Worm (Caenorhabditis elegans) whole organism, L3 larva: ENCODE results near the gene frg-1.

Source experiments
- R02D3.7 ChIP-seq: fragments of 150-350 bp; optimal IDR thresholded peaks from 2 replicates; lab custom pipeline; 2014; ENCODE audit warnings: missing biosample characterization, missing genetic modification characterization
- ZK546.5 ChIP-seq: sonication (generic microtip); optimal IDR thresholded peaks from 2 replicates; lab custom pipeline; 2017; ENCODE audit warnings: missing biosample characterization, missing genetic modification characterization
- aly-2 ChIP-seq: fragments of 150-350 bp; optimal IDR thresholded peaks from 2 replicates; lab custom pipeline; 2014; ENCODE audit warnings: missing biosample characterization, missing genetic modification characterization
- ama-1 ChIP-seq: fragments of 150-350 bp; optimal IDR thresholded peaks from 2 replicates; lab custom pipeline; 2018
- ceh-16 ChIP-seq: sonication (generic microtip); optimal IDR thresholded peaks from 2 replicates; lab custom pipeline; 2017; ENCODE audit warnings: missing biosample characterization, missing genetic modification characterization
- ceh-28 ChIP-seq: fragments of 150-350 bp; optimal IDR thresholded peaks from 2 replicates; lab custom pipeline; 2014; ENCODE audit warnings: missing biosample characterization, missing genetic modification reagents, missing genetic modification characterization
- ceh-82 ChIP-seq: fragments of 150-350 bp; optimal IDR thresholded peaks from 2 replicates; lab custom pipeline; 2014; ENCODE audit warnings: missing biosample characterization, missing genetic modification characterization
- ceh-9 ChIP-seq: sonication (generic microtip); optimal IDR thresholded peaks from 2 replicates; lab custom pipeline; 2018; ENCODE audit warnings: missing biosample characterization, missing genetic modification characterization
- daf-12 ChIP-seq: fragments of 150-350 bp; optimal IDR thresholded peaks from 2 replicates; lab custom pipeline; 2014; ENCODE audit warnings: missing biosample characterization, missing genetic modification reagents, missing genetic modification characterization
- egl-27 ChIP-seq: sonication (generic microtip); optimal IDR thresholded peaks from 4 replicates; lab custom pipeline; 2017; ENCODE audit warnings: missing biosample characterization, missing genetic modification reagents, missing genetic modification characterization
- egl-5 ChIP-seq: fragments of 150-350 bp; optimal IDR thresholded peaks from 2 replicates; lab custom pipeline; 2017; ENCODE audit warnings: missing biosample characterization, missing genetic modification reagents, missing genetic modification characterization, inconsistent platforms
- elt-1 ChIP-seq: fragments of 150-350 bp; optimal IDR thresholded peaks from 2 replicates; lab custom pipeline; 2014; ENCODE audit warnings: missing biosample characterization, missing genetic modification characterization
- elt-2 ChIP-seq: sonication (generic microtip); optimal IDR thresholded peaks from 2 replicates; lab custom pipeline; 2016; ENCODE audit warnings: missing genetic modification reagents, mild to moderate bottlenecking, missing genetic modification characterization, missing compliant biosample characterization
- elt-3 ChIP-seq, 3 experiments: fragments of 150-350 bp in 1 of 3; sonication (generic microtip) in 2 of 3; optimal IDR thresholded peaks; 2 replicates in 2 of 3; 4 replicates in 1 of 3; lab custom pipeline; 2014 to 2017; ENCODE audit warnings: missing biosample characterization in 3 of 3, missing genetic modification characterization in 3 of 3
- eor-1 ChIP-seq, 2 experiments: fragments of 150-350 bp; optimal IDR thresholded peaks; 2 replicates each; lab custom pipeline; 2014 to 2018; ENCODE audit warnings: missing biosample characterization in 2 of 2, missing genetic modification characterization in 2 of 2
- fkh-10 ChIP-seq: sonication (generic microtip); optimal IDR thresholded peaks from 2 replicates; lab custom pipeline; 2017; ENCODE audit warnings: missing biosample characterization, missing genetic modification reagents, missing genetic modification characterization
- fkh-2 ChIP-seq: fragments of 150-350 bp; optimal IDR thresholded peaks from 2 replicates; lab custom pipeline; 2014; ENCODE audit warnings: missing biosample characterization, missing genetic modification reagents, missing genetic modification characterization
- fos-1 ChIP-seq: fragments of 150-350 bp; optimal IDR thresholded peaks from 2 replicates; lab custom pipeline; 2014; ENCODE audit warnings: missing biosample characterization, missing genetic modification characterization
- hmg-11 ChIP-seq: sonication (generic microtip); optimal IDR thresholded peaks from 2 replicates; lab custom pipeline; 2016; ENCODE audit warnings: missing genetic modification characterization, missing compliant biosample characterization
- jun-1 ChIP-seq: fragments of 150-350 bp; optimal IDR thresholded peaks from 2 replicates; lab custom pipeline; 2014; ENCODE audit warnings: missing biosample characterization, missing genetic modification reagents, missing genetic modification characterization
- lin-15B ChIP-seq: fragments of 150-350 bp; optimal IDR thresholded peaks from 2 replicates; lab custom pipeline; 2014; ENCODE audit warnings: missing biosample characterization, missing genetic modification characterization
- lin-39 ChIP-seq: fragments of 150-350 bp; optimal IDR thresholded peaks from 2 replicates; lab custom pipeline; 2018; ENCODE audit warnings: missing biosample characterization, missing genetic modification reagents, missing genetic modification characterization
- lsy-12 ChIP-seq: sonication (generic microtip); optimal IDR thresholded peaks from 2 replicates; lab custom pipeline; 2016; ENCODE audit warnings: mild to moderate bottlenecking, missing genetic modification characterization, missing compliant biosample characterization
- mdl-1 ChIP-seq: fragments of 150-350 bp; optimal IDR thresholded peaks from 2 replicates; lab custom pipeline; 2014; ENCODE audit warnings: missing biosample characterization, missing genetic modification characterization
- mml-1 ChIP-seq: fragments of 150-350 bp; sonication (generic microtip); optimal IDR thresholded peaks from 3 replicates; lab custom pipeline; 2014; ENCODE audit warnings: missing biosample characterization, missing genetic modification characterization
- nfya-1 ChIP-seq: sonication (generic microtip); optimal IDR thresholded peaks from 2 replicates; lab custom pipeline; 2017; ENCODE audit warnings: missing genetic modification characterization, mild to moderate bottlenecking, missing compliant biosample characterization, antibody characterized with exemption, moderate library complexity; ENCODE audit not compliant: insufficient read depth
- nhr-11 ChIP-seq: fragments of 150-350 bp; optimal IDR thresholded peaks from 2 replicates; lab custom pipeline; 2014; ENCODE audit warnings: missing biosample characterization, missing genetic modification characterization
- nhr-12 ChIP-seq: fragments of 150-350 bp; optimal IDR thresholded peaks from 2 replicates; lab custom pipeline; 2014; ENCODE audit warnings: missing biosample characterization, missing genetic modification characterization
- nhr-23 ChIP-seq: fragments of 150-350 bp; optimal IDR thresholded peaks from 2 replicates; lab custom pipeline; 2014; ENCODE audit warnings: missing biosample characterization, missing genetic modification reagents, missing genetic modification characterization
- nhr-237 ChIP-seq: fragments of 150-350 bp; optimal IDR thresholded peaks from 2 replicates; lab custom pipeline; 2014; ENCODE audit warnings: missing biosample characterization, missing genetic modification characterization
- nhr-25 ChIP-seq: sonication (generic microtip); optimal IDR thresholded peaks from 2 replicates; lab custom pipeline; 2017; ENCODE audit warnings: missing biosample characterization, missing genetic modification characterization
- nhr-28 ChIP-seq: fragments of 150-350 bp; optimal IDR thresholded peaks from 2 replicates; lab custom pipeline; 2014; ENCODE audit warnings: missing biosample characterization, missing genetic modification characterization
- nhr-43 ChIP-seq: sonication (generic microtip); optimal IDR thresholded peaks from 2 replicates; lab custom pipeline; 2016; ENCODE audit warnings: mild to moderate bottlenecking, missing genetic modification characterization, missing compliant biosample characterization; ENCODE audit not compliant: poor library complexity, severe bottlenecking
- nhr-67 ChIP-seq: fragments of 150-350 bp; optimal IDR thresholded peaks from 2 replicates; lab custom pipeline; 2014; ENCODE audit warnings: missing biosample characterization, missing genetic modification characterization
- nhr-76 ChIP-seq: fragments of 150-350 bp; sonication (generic microtip); optimal IDR thresholded peaks from 5 replicates; lab custom pipeline; 2014; ENCODE audit warnings: missing biosample characterization, missing genetic modification characterization
- nhr-77 ChIP-seq: fragments of 150-350 bp; optimal IDR thresholded peaks from 2 replicates; lab custom pipeline; 2014; ENCODE audit warnings: missing biosample characterization, missing genetic modification characterization
- pha-4 ChIP-seq: fragments of 150-350 bp; optimal IDR thresholded peaks from 2 replicates; lab custom pipeline; 2014; ENCODE audit warnings: missing biosample characterization, missing genetic modification reagents, missing genetic modification characterization
- pqm-1 ChIP-seq: fragments of 150-350 bp; optimal IDR thresholded peaks from 2 replicates; lab custom pipeline; 2017; ENCODE audit warnings: missing biosample characterization, missing genetic modification characterization, inconsistent platforms
- sea-2 ChIP-seq: fragments of 150-350 bp; sonication (generic microtip); optimal IDR thresholded peaks from 4 replicates; lab custom pipeline; 2014; ENCODE audit warnings: missing biosample characterization, missing genetic modification reagents, missing genetic modification characterization
- skn-1 ChIP-seq: fragments of 150-350 bp; optimal IDR thresholded peaks from 2 replicates; lab custom pipeline; 2014; ENCODE audit warnings: missing biosample characterization, missing genetic modification characterization
- snpc-4 ChIP-seq: fragments of 150-350 bp; optimal IDR thresholded peaks from 2 replicates; lab custom pipeline; 2014; ENCODE audit warnings: missing biosample characterization, missing genetic modification characterization
- tbx-2 ChIP-seq: sonication (generic microtip); optimal IDR thresholded peaks from 2 replicates; lab custom pipeline; 2016; ENCODE audit warnings: mild to moderate bottlenecking, missing genetic modification characterization, missing compliant biosample characterization
- unc-39 ChIP-seq: sonication (generic microtip); optimal IDR thresholded peaks from 4 replicates; lab custom pipeline; 2017; ENCODE audit warnings: missing biosample characterization, missing genetic modification characterization
- unc-62 ChIP-seq: fragments of 150-350 bp; sonication (generic microtip); optimal IDR thresholded peaks from 4 replicates; lab custom pipeline; 2014; ENCODE audit warnings: missing biosample characterization, missing genetic modification reagents, missing genetic modification characterization
- zag-1 ChIP-seq: fragments of 150-350 bp; optimal IDR thresholded peaks from 2 replicates; lab custom pipeline; 2014; ENCODE audit warnings: missing biosample characterization, missing genetic modification characterization
- ztf-11 ChIP-seq: fragments of 150-350 bp; optimal IDR thresholded peaks from 2 replicates; lab custom pipeline; 2014; ENCODE audit warnings: missing biosample characterization, missing genetic modification characterization
- ztf-4 ChIP-seq: fragments of 150-350 bp; optimal IDR thresholded peaks from 2 replicates; lab custom pipeline; 2014; ENCODE audit warnings: missing biosample characterization, missing genetic modification characterization

The frg-1 gene

ce11 chrIII:12978473-12979174 is at the start of gene frg-1, which contains the start of gene ubq-2:
Gene frg-1, plus strand, starts transcription at chrIII:12979162.
Gene ubq-2, minus strand, starts transcription at chrIII:12978523.
- peak; percentile 88 for TF ChIP-seq lin-15B (tag; lab: Kevin White, UChicago)
- peak; percentile 95 for TF ChIP-seq lin-39
- TF ChIP-seq elt-1 (tag; lab: Kevin White, UChicago), result no peak
- peak; percentile 62 for TF ChIP-seq tbx-2 (tag; lab: Kevin White, UChicago)
- no peak for TF ChIP-seq mdl-1
- TF ChIP-seq eor-1 (tag; optimal IDR thresholded peaks at IDR 0.05; lab: Kevin White, UChicago), result no peak
- peak; percentile 66 for TF ChIP-seq skn-1 (tag; lab: Kevin White, UChicago)
- TF ChIP-seq nhr-77, result no peak
- no peak for TF ChIP-seq unc-39 (tag; lab: Kevin White, UChicago)
- no peak for TF ChIP-seq nhr-237
- TF ChIP-seq snpc-4, result peak; percentile 11
- TF ChIP-seq ceh-28 (tag; lab: Kevin White, UChicago), result peak; percentile 68
- peak; percentile 99 for TF ChIP-seq R02D3.7 (tag; lab: Kevin White, UChicago)
- TF ChIP-seq nhr-11, result peak; percentile 53
- peak; percentile 67 for TF ChIP-seq pqm-1
- TF ChIP-seq nhr-67 (tag; lab: Kevin White, UChicago), result no peak
- TF ChIP-seq pha-4 (tag; lab: Kevin White, UChicago), result peak; percentile 92
- TF ChIP-seq ztf-4 (tag; lab: Kevin White, UChicago), result no peak
- TF ChIP-seq nhr-28 (tag; lab: Kevin White, UChicago), result no peak
- no peak for TF ChIP-seq mml-1 (tag; lab: Kevin White, UChicago)
- TF ChIP-seq fkh-2 (tag; lab: Kevin White, UChicago), result no peak
- peak; percentile 13 for TF ChIP-seq fos-1 (tag; lab: Kevin White, UChicago)
- TF ChIP-seq ceh-9 (tag; lab: Kevin White, UChicago), result no peak
- no peak for TF ChIP-seq daf-12 (tag; lab: Kevin White, UChicago)
- TF ChIP-seq ceh-16 (tag; lab: Kevin White, UChicago), result no peak
- TF ChIP-seq egl-27 (tag; lab: Kevin White, UChicago), result no peak
- TF ChIP-seq elt-3 (tag; optimal IDR thresholded peaks at IDR 0.05; lab: Kevin White, UChicago), result no peak
- no peak for TF ChIP-seq nhr-76 (tag; lab: Kevin White, UChicago)
- TF ChIP-seq nhr-25 (tag; lab: Kevin White, UChicago), result peak; percentile 76
- TF ChIP-seq elt-2, result peak; percentile 56
- peak; percentile 76 for TF ChIP-seq nhr-43 (tag; lab: Kevin White, UChicago)
- TF ChIP-seq ama-1 (lab: Kevin White, UChicago), result peak; percentile 54
- TF ChIP-seq fkh-10 (GFP tag; lab: Kevin White, UChicago), result no peak
- TF ChIP-seq zag-1 (tag; lab: Kevin White, UChicago), result peak; percentile 13
- TF ChIP-seq ZK546.5 (tag; lab: Kevin White, UChicago), result peak; percentile 15
- no peak for TF ChIP-seq ceh-82 (tag; lab: Kevin White, UChicago)
- no peak for TF ChIP-seq ztf-11
- peak; percentile 97 for TF ChIP-seq nfya-1 (tag; lab: Kevin White, UChicago)
- peak; percentile 92 for TF ChIP-seq lsy-12 (tag; lab: Kevin White, UChicago)
- peak; percentile 71 for TF ChIP-seq jun-1
- peak; percentile 85 for TF ChIP-seq hmg-11 (tag; lab: Kevin White, UChicago)
- TF ChIP-seq nhr-23 (tag; lab: Kevin White, UChicago), result peak; percentile 80
- TF ChIP-seq nhr-12, result no peak
- no peak for TF ChIP-seq aly-2 (tag; lab: Kevin White, UChicago)
- TF ChIP-seq egl-5 (tag; lab: Kevin White, UChicago), result peak; percentile 55
- no peak for TF ChIP-seq sea-2 (GFP tag; lab: Kevin White, UChicago)
- no peak for TF ChIP-seq unc-62 (GFP tag; lab: Kevin White, UChicago)
